Worm (Caenorhabditis elegans): ENCODE results near the gene lgg-3.

The lgg-3 gene

DNA sequence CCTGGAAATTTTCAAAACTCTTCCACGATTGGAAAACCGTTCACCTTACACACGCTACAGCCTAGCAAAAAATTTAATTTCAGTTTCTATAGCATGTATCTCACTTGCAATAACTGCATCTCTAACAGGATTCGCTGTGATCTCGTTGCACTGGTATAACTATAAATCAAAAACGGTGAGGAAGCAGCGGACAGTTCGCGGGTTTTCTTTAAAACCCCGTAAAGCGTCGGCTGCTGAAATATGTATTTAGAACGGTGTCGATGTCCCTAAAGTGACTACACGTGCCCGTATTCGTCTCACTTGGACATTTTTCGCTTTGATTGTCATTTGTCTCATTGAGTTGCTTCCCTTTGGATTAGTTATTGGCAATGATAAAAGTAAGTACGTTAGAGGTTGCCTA, 36.5 kb upstream of the lgg-3 start:
- TF ChIP-seq pha-4 (tag; optimal IDR thresholded peaks at IDR 0.05): no peak
- TF ChIP-seq snpc-4 (GFP tag; optimal IDR thresholded peaks at IDR 0.05): no peak
- TF ChIP-seq snpc-4 (tag; optimal IDR thresholded peaks at IDR 0.05): peak in 2 of 4 experiments; percentile 45 to 66

DNA sequence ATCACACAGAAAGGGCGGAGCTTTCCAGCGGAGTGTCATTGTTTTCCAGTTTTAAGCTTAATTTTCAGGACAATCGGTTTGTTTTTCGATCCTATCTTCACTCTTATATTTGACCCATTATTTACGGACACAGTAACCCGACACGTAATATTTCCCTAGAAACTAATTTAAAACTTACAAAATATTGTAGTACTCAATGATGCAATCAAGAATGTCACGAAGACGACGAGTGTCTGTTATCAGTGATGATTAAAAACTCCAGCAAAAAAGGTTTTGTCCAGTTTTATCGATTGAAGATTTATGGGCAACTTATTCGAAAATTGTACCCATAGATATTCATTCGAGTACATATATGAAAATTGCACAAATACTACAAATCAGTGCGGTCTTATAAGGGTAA, 35.1 kb upstream of the lgg-3 start, which contains the start of gene B0244.17:
TSS of gene B0244.17 (plus strand) at position 301 of the 400 bp plus-strand sequence.
- TF ChIP-seq akir-1 (GFP tag; optimal IDR thresholded peaks at IDR 0.05) (no peak), nhr-80 (tag; optimal IDR thresholded peaks at IDR 0.05) (peak; percentile 0)

DNA sequence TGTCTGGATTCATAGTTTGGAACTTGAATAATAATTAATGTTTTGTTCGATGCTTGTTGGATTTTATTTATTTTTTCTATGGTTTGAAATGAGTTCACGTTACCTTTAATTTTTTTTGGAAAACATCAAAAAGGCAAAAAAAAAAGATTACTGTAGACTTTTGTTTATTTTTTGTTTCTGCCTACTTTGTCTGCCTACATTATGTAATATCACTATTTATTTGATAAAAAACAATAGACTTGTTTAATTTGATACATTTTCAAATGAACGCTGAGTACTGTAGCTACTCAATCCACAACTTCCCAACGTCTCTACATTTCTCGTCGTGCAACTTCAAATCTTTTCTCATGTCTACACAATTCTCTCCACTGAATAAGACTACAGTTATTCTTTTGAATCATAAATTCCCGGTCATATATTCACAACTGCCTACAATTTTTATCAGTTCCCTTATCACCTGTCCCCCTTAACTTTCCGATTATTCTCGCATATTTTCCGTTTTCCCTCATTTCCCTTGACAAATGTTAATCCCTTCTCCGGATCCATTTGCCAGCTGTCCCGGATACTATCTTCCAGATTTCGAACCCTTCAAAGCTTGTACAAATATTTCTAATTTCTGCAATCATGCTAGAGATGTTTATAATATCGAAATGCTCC, 33.3 kb upstream of the lgg-3 start, which contains the start of the genes B0244.9 and B0244.7:
TSS of gene B0244.9 (minus strand) at position 51 of the 657 bp plus-strand sequence.
TSS of gene B0244.7 (plus strand) at position 522 of the 657 bp plus-strand sequence.
- TF ChIP-seq K12H6.12 (tag; optimal IDR thresholded peaks at IDR 0.05) (no peak), nhr-80 (tag; optimal IDR thresholded peaks at IDR 0.05) (peak; percentile 16)

ce11 chrIII:5730041-5730440, 32.2 kb upstream of the lgg-3 start:
- TF ChIP-seq Y95B8A.8 (GFP tag; IDR thresholded peaks at IDR 0.05) (0 out of 2 replicates have a peak, but pooled peaks have one; percentile 20), F23B12.7 (tag; optimal IDR thresholded peaks at IDR 0.05; ENCODE audit: insufficient read depth) (no peak), madf-8 (GFP tag; conservative IDR thresholded peaks at IDR 0.05) (no peak; the same call in 1 of the 2 replicates), die-1 (tag; optimal IDR thresholded peaks at IDR 0.05) (no peak), lsl-1 (GFP tag; optimal IDR thresholded peaks at IDR 0.05) (peak; percentile 21), ekl-4 (GFP tag; IDR thresholded peaks at IDR 0.05) (0 out of 2 replicates have a peak, but pooled peaks have one; percentile 54), D2030.7 (GFP tag; IDR thresholded peaks at IDR 0.05) (no peak), attf-3 (GFP tag; conservative IDR thresholded peaks at IDR 0.05) (no peak), madf-6 (GFP tag; IDR thresholded peaks at IDR 0.05) (peak; percentile 61), akir-1 (GFP tag; optimal IDR thresholded peaks at IDR 0.05) (no peak), F33H1.4 (GFP tag; IDR thresholded peaks at IDR 0.05) (0 out of 2 replicates have a peak, but pooled peaks have one; percentile 15), ceh-100 (GFP tag; IDR thresholded peaks at IDR 0.05) (no peak), F55B11.4 (tag; optimal IDR thresholded peaks at IDR 0.05; ENCODE audit: borderline replicate concordance, insufficient read depth) (no peak), sptf-2 (GFP tag; optimal IDR thresholded peaks at IDR 0.05) (no peak), fkh-3 (tag; optimal IDR thresholded peaks at IDR 0.05) (no peak), ztf-22 (GFP tag; optimal IDR thresholded peaks at IDR 0.05) (no peak), hrde-1 (tag; optimal IDR thresholded peaks at IDR 0.05; ENCODE audit: borderline replicate concordance) (peak; percentile 21), mel-28 (tag; optimal IDR thresholded peaks at IDR 0.05; ENCODE audit: borderline replicate concordance) (no peak)

DNA sequence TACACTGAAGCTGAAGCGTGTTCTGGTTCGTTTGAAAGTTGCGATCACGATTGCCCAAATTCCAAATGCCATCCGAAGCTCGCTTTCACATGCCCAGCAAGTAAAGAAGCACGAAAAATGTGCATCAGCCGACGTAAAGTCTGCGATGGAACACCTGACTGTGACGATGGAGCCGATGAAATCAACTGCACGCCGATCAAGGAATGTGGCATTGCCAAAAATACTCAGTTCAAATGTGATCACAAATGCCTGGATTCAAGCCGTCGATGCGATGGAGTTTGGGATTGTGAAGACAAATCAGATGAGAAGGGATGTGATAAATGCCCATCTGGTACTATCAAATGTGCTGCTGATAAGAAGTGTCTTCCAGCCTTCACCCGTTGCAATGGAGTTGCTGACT, 31.6 kb upstream of the lgg-3 start:
- TF ChIP-seq efl-1 (GFP tag; optimal IDR thresholded peaks at IDR 0.05) (no peak), F55B11.4 (tag; optimal IDR thresholded peaks at IDR 0.05; ENCODE audit: borderline replicate concordance, insufficient read depth) (no peak), hmg-1.2 (GFP tag; IDR thresholded peaks at IDR 0.05) (0 out of 2 replicates have a peak, but pooled peaks have one; percentile 9)

DNA sequence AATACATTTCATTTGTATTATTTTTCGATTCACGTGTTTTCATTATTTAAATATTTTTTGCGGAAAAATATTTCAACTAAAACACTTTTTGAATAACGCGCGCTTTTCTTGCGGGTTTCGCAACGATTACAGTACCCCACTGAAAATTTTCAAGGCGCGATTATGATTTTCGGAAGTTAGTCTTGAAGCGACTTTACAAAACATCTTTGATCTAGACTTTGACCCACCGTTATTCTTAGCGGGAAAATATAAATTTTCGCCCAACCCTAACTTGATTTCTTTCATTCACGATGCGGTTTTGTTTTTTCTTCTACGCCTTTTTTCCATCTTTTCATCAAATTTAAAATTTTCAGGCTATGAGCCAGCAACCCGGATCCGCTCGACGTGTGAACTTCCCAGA, 30.0 kb upstream of the lgg-3 start, which contains the start of gene egg-1:
TSS of gene egg-1 (plus strand) at position 354 of the 400 bp plus-strand sequence.
- TF ChIP-seq let-526 (GFP tag; IDR thresholded peaks at IDR 0.05) (no peak), mxl-1 (tag; optimal IDR thresholded peaks at IDR 0.05) (no peak), F37B4.10 (GFP tag; IDR thresholded peaks at IDR 0.05) (no peak), cebp-2 (GFP tag; IDR thresholded peaks at IDR 0.05) (no peak), unc-130 (GFP tag; optimal IDR thresholded peaks at IDR 0.05) (peak; percentile 75), F57C9.4 (tag; optimal IDR thresholded peaks at IDR 0.05) (no peak), ZK185.1 (tag; optimal IDR thresholded peaks at IDR 0.05; ENCODE audit: poor library complexity, severe bottlenecking) (no peak), repo-1 (tag; optimal IDR thresholded peaks at IDR 0.05) (peak; percentile 12), F57A8.1 (GFP tag; optimal IDR thresholded peaks at IDR 0.05) (no peak), K11D2.4 (GFP tag; IDR thresholded peaks at IDR 0.05) (no peak), nhr-179 (tag; optimal IDR thresholded peaks at IDR 0.05) (no peak), egrh-3 (GFP tag; IDR thresholded peaks at IDR 0.05) (no peak), fkh-3 (tag; optimal IDR thresholded peaks at IDR 0.05) (no peak), mcd-1 (GFP tag; IDR thresholded peaks at IDR 0.05) (peak; percentile 72), ceh-91 (GFP tag; IDR thresholded peaks at IDR 0.05) (peak; percentile 96), ztf-22 (GFP tag; optimal IDR thresholded peaks at IDR 0.05) (no peak)

All from whole organism, young adult.